Worm (Caenorhabditis elegans) whole organism, L4 larva: ENCODE data around the gene C56G2.4.

Source experiments
- ama-1 ChIP-seq: fragments of 150-350 bp; optimal IDR thresholded peaks from 2 replicates; lab custom pipeline; 2014; ENCODE audit warnings: inconsistent platforms, mixed read lengths
- daf-12 ChIP-seq: fragments of 150-350 bp; optimal IDR thresholded peaks from 2 replicates; lab custom pipeline; 2014; ENCODE audit warnings: missing biosample characterization, missing genetic modification reagents, missing genetic modification characterization
- lim-7 ChIP-seq: fragments of 200-800 bp; sonication (Bioruptor generic); IDR thresholded peaks from 2 replicates; pipeline ENCODE4 v1.3.6; 2022; ENCODE audit warnings: missing genetic modification characterization, missing compliant biosample characterization
- lin-39 ChIP-seq: fragments of 150-350 bp; optimal IDR thresholded peaks from 2 replicates; lab custom pipeline; 2014; ENCODE audit warnings: missing biosample characterization, missing genetic modification reagents, missing genetic modification characterization
- nhr-77 ChIP-seq: fragments of 150-350 bp; optimal IDR thresholded peaks from 2 replicates; lab custom pipeline; 2014; ENCODE audit warnings: missing biosample characterization, missing genetic modification characterization
- php-3 ChIP-seq: fragments of 200-800 bp; sonication (Bioruptor generic); IDR thresholded peaks from 2 replicates; pipeline ENCODE4 v1.3.6; 2022; ENCODE audit warnings: missing genetic modification reagents, missing genetic modification characterization, missing compliant biosample characterization
- unc-130 ChIP-seq: sonication (generic microtip); optimal IDR thresholded peaks from 2 replicates; lab custom pipeline; 2016; ENCODE audit warnings: missing genetic modification reagents, missing genetic modification characterization, missing compliant biosample characterization
- unc-62 ChIP-seq, 3 experiments: fragments of 150-350 bp in 1 of 3; sonication (generic microtip); optimal IDR thresholded peaks in 2 of 3; peaks in 1 of 3; 1 replicate in 1 of 3; 2 replicates in 2 of 3; lab custom pipeline; 2014 to 2017; ENCODE audit warnings: missing biosample characterization in 3 of 3, missing genetic modification characterization in 3 of 3, missing genetic modification reagents in 3 of 3, missing genotype in 1 of 3
- zip-11 ChIP-seq: fragments of 200-800 bp; sonication (Bioruptor generic); IDR thresholded peaks from 2 replicates; pipeline ENCODE4 v1.3.6; 2022; ENCODE audit warnings: missing genetic modification characterization, missing compliant biosample characterization
- ztf-11 ChIP-seq: fragments of 150-350 bp; optimal IDR thresholded peaks from 2 replicates; lab custom pipeline; 2014; ENCODE audit warnings: missing biosample characterization, missing genetic modification characterization

ce11 chrIII:6339919-6340434 lies 8.4 kb downstream of the C56G2.4 start, which contains the start of gene let-767:
- TF ChIP-seq ama-1 (lab: Kevin White, UChicago) (no peak), ztf-11 (tag; lab: Kevin White, UChicago) (no peak), php-3 (GFP tag; lab: Robert Waterston, UW) (no peak), nhr-77 (tag; lab: Kevin White, UChicago) (no peak), lin-39 (tag; lab: Kevin White, UChicago) (no peak), daf-12 (tag; lab: Kevin White, UChicago) (no peak), zip-11 (GFP tag; lab: Robert Waterston, UW) (no peak), lim-7 (no peak), unc-130 (GFP tag; lab: Kevin White, UChicago) (no peak), unc-62 (GFP tag; optimal IDR thresholded peaks at IDR 0.05 in 1 of 2; lab: Kevin White, UChicago) (no peak), unc-62 (tag; optimal IDR thresholded peaks at IDR 0.05; lab: Kevin White, UChicago) (no peak)
